Fruit fly (Drosophila melanogaster) whole organism, embryonic: Measurements from ENCODE around the gene CG15199.

Experiments
- Aef1 ChIP-seq: fragments of 200-800 bp; sonication (Bioruptor generic); IDR thresholded peaks from 3 replicates; pipeline ENCODE4 v1.3.6; 2022; ENCODE audit warnings: missing biosample characterization, missing genetic modification characterization
- CG1024 ChIP-seq: fragments of 200-800 bp; sonication (Bioruptor generic); IDR thresholded peaks from 2 replicates; pipeline ENCODE4 v1.3.6; 2022; ENCODE audit warnings: missing biosample characterization, missing genetic modification characterization
- CG10462 ChIP-seq: fragments of 200-800 bp; sonication (Bioruptor generic); optimal IDR thresholded peaks from 2 replicates; lab custom pipeline; 2016; ENCODE audit warnings: missing biosample characterization, missing genetic modification characterization
- CG14710 ChIP-seq: fragments of 200-800 bp; sonication (Bioruptor generic); optimal IDR thresholded peaks from 3 replicates; lab custom pipeline; 2019; ENCODE audit warnings: missing biosample characterization, mild to moderate bottlenecking, missing genetic modification characterization, moderate library complexity
- CG15269 ChIP-seq: fragments of 200-800 bp; sonication (Bioruptor generic); optimal IDR thresholded peaks from 2 replicates; lab custom pipeline; 2018; ENCODE audit warnings: missing biosample characterization, mild to moderate bottlenecking, missing genetic modification characterization, moderate library complexity
- CG1602 ChIP-seq: fragments of 200-800 bp; sonication (Bioruptor generic); optimal IDR thresholded peaks from 3 replicates; lab custom pipeline; 2016; ENCODE audit warnings: missing biosample characterization, missing genetic modification characterization
- CG16779 ChIP-seq: fragments of 200-800 bp; sonication (Bioruptor generic); IDR thresholded peaks from 2 replicates; pipeline ENCODE4 v1.3.6; 2022; ENCODE audit warnings: missing biosample characterization, missing genetic modification characterization
- CG16863 ChIP-seq: fragments of 200-800 bp; sonication (Bioruptor generic); optimal IDR thresholded peaks from 3 replicates; lab custom pipeline; 2016; ENCODE audit warnings: missing biosample characterization, missing genetic modification characterization
- CG17328 ChIP-seq: fragments of 200-800 bp; sonication (Bioruptor generic); IDR thresholded peaks from 2 replicates; pipeline ENCODE4 v1.3.6; 2022; ENCODE audit warnings: missing biosample characterization, missing genetic modification characterization
- CG18262 ChIP-seq: fragments of 200-800 bp; optimal IDR thresholded peaks from 3 replicates; lab custom pipeline; 2019; ENCODE audit warnings: missing biosample characterization, mild to moderate bottlenecking, missing genetic modification characterization, moderate library complexity
- CG30431 ChIP-seq: fragments of 200-800 bp; sonication (Bioruptor generic); optimal IDR thresholded peaks from 2 replicates; lab custom pipeline; 2017; ENCODE audit warnings: missing biosample characterization, missing genetic modification characterization
- CG31441 ChIP-seq: fragments of 200-800 bp; sonication (Bioruptor generic); IDR thresholded peaks from 2 replicates; pipeline ENCODE4 v1.3.6; 2022; ENCODE audit warnings: missing biosample characterization, missing genetic modification characterization
- CG32772 ChIP-seq: fragments of 200-800 bp; sonication (Bioruptor generic); IDR thresholded peaks from 2 replicates; pipeline ENCODE4 v1.3.6; 2022; ENCODE audit warnings: missing biosample characterization, missing genetic modification characterization
- CG3995 ChIP-seq: fragments of 200-800 bp; sonication (Bioruptor generic); optimal IDR thresholded peaks from 3 replicates; lab custom pipeline; 2016; ENCODE audit warnings: missing biosample characterization, missing genetic modification characterization
- CG42726 ChIP-seq: fragments of 200-800 bp; sonication (Bioruptor generic); IDR thresholded peaks from 2 replicates; pipeline ENCODE4 v1.3.6; 2022; ENCODE audit warnings: missing biosample characterization, missing genetic modification characterization; ENCODE audit not compliant: partially characterized antibody
- CG5180 ChIP-seq: fragments of 200-800 bp; sonication (Bioruptor generic); optimal IDR thresholded peaks from 3 replicates; lab custom pipeline; 2017; ENCODE audit warnings: missing biosample characterization, missing genetic modification characterization, mild to moderate bottlenecking, moderate library complexity, missing genetic modification reagents
- CG6854 ChIP-seq: fragments of 200-800 bp; sonication (Bioruptor generic); optimal IDR thresholded peaks from 3 replicates; lab custom pipeline; 2017; ENCODE audit warnings: missing biosample characterization, mild to moderate bottlenecking, missing genetic modification characterization
- CG7372 ChIP-seq: fragments of 200-800 bp; sonication (Bioruptor generic); IDR thresholded peaks from 2 replicates; pipeline ENCODE4 v1.3.6; 2022; ENCODE audit warnings: missing biosample characterization, missing genetic modification characterization
- CG7963 ChIP-seq: fragments of 200-800 bp; sonication (Bioruptor generic); IDR thresholded peaks from 3 replicates; pipeline ENCODE4 v1.3.6; 2022; ENCODE audit warnings: missing biosample characterization, missing genetic modification characterization; ENCODE audit not compliant: partially characterized antibody
- CG8290 ChIP-seq, 3 experiments: fragments of 200-800 bp; sonication (Bioruptor generic); optimal IDR thresholded peaks; 2 replicates each; lab custom pipeline; 2016 to 2019; ENCODE audit warnings: missing biosample characterization in 3 of 3, missing genetic modification characterization in 3 of 3, mild to moderate bottlenecking in 2 of 3, moderate library complexity in 1 of 3
- CG8359 ChIP-seq: fragments of 200-800 bp; sonication (Bioruptor generic); optimal IDR thresholded peaks from 2 replicates; lab custom pipeline; 2017; ENCODE audit warnings: missing biosample characterization, mild to moderate bottlenecking, missing genetic modification characterization, borderline replicate concordance
- CG8924 ChIP-seq: fragments of 200-800 bp; optimal IDR thresholded peaks from 3 replicates; lab custom pipeline; 2019; ENCODE audit warnings: missing biosample characterization, mild to moderate bottlenecking, missing genetic modification characterization, moderate library complexity
- CG8944 ChIP-seq: fragments of 200-800 bp; sonication (Bioruptor generic); optimal IDR thresholded peaks from 3 replicates; lab custom pipeline; 2016; ENCODE audit warnings: missing biosample characterization, missing genetic modification characterization
- CG9817 ChIP-seq: fragments of 200-800 bp; sonication (Bioruptor generic); optimal IDR thresholded peaks from 2 replicates; lab custom pipeline; 2018; ENCODE audit warnings: missing biosample characterization, mild to moderate bottlenecking, missing genetic modification characterization, moderate library complexity
- Dfd ChIP-seq, 2 experiments: fragments of >200 bp; optimal IDR thresholded peaks; 2 replicates each; lab custom pipeline; 2017; ENCODE audit warnings: missing biosample characterization in 2 of 2, missing genetic modification characterization in 2 of 2
- Ets97D ChIP-seq: fragments of 200-800 bp; sonication (Bioruptor generic); optimal IDR thresholded peaks from 3 replicates; lab custom pipeline; 2016; ENCODE audit warnings: missing biosample characterization, missing genetic modification characterization
- Meics ChIP-seq: fragments of 200-800 bp; sonication (Bioruptor generic); optimal IDR thresholded peaks from 2 replicates; lab custom pipeline; 2017; ENCODE audit warnings: missing biosample characterization, mild to moderate bottlenecking, missing genetic modification characterization
- Mrtf ChIP-seq: fragments of 200-800 bp; sonication (Bioruptor generic); IDR thresholded peaks from 3 replicates; pipeline ENCODE4 v1.3.6; 2022; ENCODE audit warnings: missing biosample characterization, missing genetic modification characterization
- Sry-δ ChIP-seq: fragments of 200-800 bp; sonication (Bioruptor generic); optimal IDR thresholded peaks from 2 replicates; lab custom pipeline; 2016; ENCODE audit warnings: missing biosample characterization, missing genetic modification characterization
- Xbp1 ChIP-seq: fragments of 200-800 bp; sonication (Bioruptor generic); optimal IDR thresholded peaks from 3 replicates; lab custom pipeline; 2016; ENCODE audit warnings: missing biosample characterization, mild to moderate bottlenecking, missing genetic modification characterization
- ac ChIP-seq: fragments of 200-800 bp; sonication (Bioruptor generic); optimal IDR thresholded peaks from 3 replicates; lab custom pipeline; 2017; ENCODE audit warnings: missing biosample characterization, mild to moderate bottlenecking, missing genetic modification characterization
- ato ChIP-seq: fragments of 200-800 bp; sonication (Bioruptor generic); IDR thresholded peaks from 2 replicates; pipeline ENCODE4 v1.3.6; 2022; ENCODE audit warnings: missing biosample characterization, missing genetic modification characterization; ENCODE audit not compliant: partially characterized antibody
- chif ChIP-seq, 2 experiments: fragments of 200-800 bp; sonication (Bioruptor generic); optimal IDR thresholded peaks; 3 replicates each; lab custom pipeline; 2016; ENCODE audit warnings: missing biosample characterization in 2 of 2, missing genetic modification characterization in 2 of 2
- chinmo ChIP-seq: fragments of 200-800 bp; sonication (Bioruptor generic); IDR thresholded peaks from 4 replicates; pipeline ENCODE4 v1.3.6; 2022; ENCODE audit warnings: missing biosample characterization, missing genetic modification characterization; ENCODE audit not compliant: partially characterized antibody
- dati ChIP-seq: fragments of 200-800 bp; sonication (Bioruptor generic); IDR thresholded peaks from 2 replicates; pipeline ENCODE4 v1.3.6; 2022; ENCODE audit warnings: missing biosample characterization, missing genetic modification characterization
- ewg ChIP-seq: fragments of 200-800 bp; sonication (Bioruptor generic); optimal IDR thresholded peaks from 3 replicates; lab custom pipeline; 2017; ENCODE audit warnings: mild to moderate bottlenecking, missing biosample characterization, missing genetic modification reagents, missing genetic modification characterization
- fd102C ChIP-seq: fragments of 200-800 bp; sonication (Bioruptor generic); optimal IDR thresholded peaks from 2 replicates; lab custom pipeline; 2018; ENCODE audit warnings: missing biosample characterization, mild to moderate bottlenecking, missing genetic modification characterization, moderate library complexity
- hbn ChIP-seq: fragments of 200-800 bp; sonication (Bioruptor generic); IDR thresholded peaks from 2 replicates; pipeline ENCODE4 v1.3.6; 2022; ENCODE audit warnings: missing biosample characterization, missing genetic modification characterization; ENCODE audit not compliant: partially characterized antibody
- hth ChIP-seq: fragments of >200 bp; optimal IDR thresholded peaks from 2 replicates; lab custom pipeline; 2017; ENCODE audit warnings: inconsistent platforms
- ind ChIP-seq: fragments of 200-800 bp; sonication (Bioruptor generic); optimal IDR thresholded peaks from 3 replicates; lab custom pipeline; 2016; ENCODE audit warnings: missing biosample characterization, missing genetic modification characterization
- klu ChIP-seq: fragments of 200-800 bp; sonication (Bioruptor generic); IDR thresholded peaks from 2 replicates; pipeline ENCODE4 v1.3.6; 2022; ENCODE audit warnings: missing biosample characterization, missing genetic modification characterization
- knrl ChIP-seq: fragments of 200-800 bp; sonication (Bioruptor generic); IDR thresholded peaks from 3 replicates; pipeline ENCODE4 v1.3.6; 2022; ENCODE audit warnings: missing biosample characterization, missing genetic modification characterization; ENCODE audit not compliant: partially characterized antibody
- lbe ChIP-seq: fragments of 200-800 bp; sonication (Bioruptor generic); optimal IDR thresholded peaks from 2 replicates; lab custom pipeline; 2016; ENCODE audit warnings: missing biosample characterization, mild to moderate bottlenecking, missing genetic modification characterization
- lmd ChIP-seq: fragments of 200-800 bp; sonication (Bioruptor generic); IDR thresholded peaks from 2 replicates; pipeline ENCODE4 v1.3.6; 2022; ENCODE audit warnings: missing biosample characterization, missing genetic modification characterization
- phol ChIP-seq: fragments of 200-800 bp; sonication (Bioruptor generic); optimal IDR thresholded peaks from 3 replicates; lab custom pipeline; 2018; ENCODE audit warnings: missing biosample characterization, mild to moderate bottlenecking, missing genetic modification characterization, moderate library complexity
- shn ChIP-seq: fragments of 200-800 bp; sonication (Bioruptor generic); optimal IDR thresholded peaks from 3 replicates; lab custom pipeline; 2016; ENCODE audit warnings: missing biosample characterization, missing genetic modification characterization
- sna ChIP-seq: fragments of 200-800 bp; sonication (Bioruptor generic); IDR thresholded peaks from 2 replicates; pipeline ENCODE4 v1.3.6; 2022; ENCODE audit warnings: missing biosample characterization, missing genetic modification characterization; ENCODE audit not compliant: partially characterized antibody
- tx ChIP-seq: fragments of 200-800 bp; sonication (Bioruptor generic); optimal IDR thresholded peaks from 2 replicates; lab custom pipeline; 2016; ENCODE audit warnings: missing biosample characterization, missing genetic modification characterization
- zen2 ChIP-seq: fragments of 200-800 bp; sonication (Bioruptor generic); IDR thresholded peaks from 3 replicates; pipeline ENCODE4 v1.3.6; 2022; ENCODE audit warnings: missing biosample characterization, missing genetic modification characterization; ENCODE audit not compliant: partially characterized antibody

Gene CG15199

DNA sequence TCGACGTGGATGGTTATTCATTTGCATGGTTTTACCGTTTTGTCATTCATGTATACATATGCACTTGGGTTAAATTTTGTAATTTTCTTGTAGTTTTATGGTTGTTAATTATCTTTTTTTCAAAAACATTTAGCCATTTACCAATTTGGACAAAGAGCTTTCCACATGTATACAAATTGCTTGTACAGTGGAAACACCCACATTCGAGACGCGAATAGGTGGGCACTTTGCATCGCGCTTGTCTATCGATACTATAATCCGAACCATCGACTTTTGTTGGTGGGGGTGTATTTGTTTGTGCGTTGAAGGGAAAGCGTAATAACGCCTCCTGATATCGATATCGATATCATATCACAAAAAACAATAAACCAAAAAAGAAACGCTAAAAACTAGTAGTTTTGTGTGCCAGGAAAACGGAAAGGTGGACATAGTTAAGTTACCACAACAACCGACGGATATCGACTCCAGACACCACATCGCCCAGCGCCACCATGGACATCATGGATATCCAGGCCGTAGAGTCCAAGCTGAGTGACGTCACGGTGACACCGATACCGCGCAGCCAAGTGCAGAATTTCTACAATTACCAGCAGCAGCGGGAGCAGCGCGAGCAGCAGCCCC is 4.0 kb downstream of the CG15199 start, which contains the start of gene CDK2AP1 (continued):
- TF ChIP-seq CG42726 (GFP tag; lab: Robert Waterston, UW) (no peak; the same call in 1 of the 2 replicates), CG3995 (GFP tag; lab: Kevin White, UChicago) (peak; percentile 33), hbn (GFP tag; lab: Robert Waterston, UW) (peak; percentile 56; the same call in 1 of the 2 replicates), CG14710 (tag; lab: Kevin White, UChicago) (peak; percentile 66), CG10462 (GFP tag; lab: Kevin White, UChicago) (no peak), CG9817 (tag; lab: Kevin White, UChicago) (peak; percentile 15), CG8944 (GFP tag; lab: Kevin White, UChicago) (peak; percentile 32), CG7963 (peak; percentile 72), CG16863 (GFP tag; lab: Kevin White, UChicago) (peak; percentile 12), CG1024 (peak; percentile 78), Dfd (GFP tag; optimal IDR thresholded peaks at IDR 0.05; lab: Kevin White, UChicago) (peak in 1 of 2 experiments; percentile 55), CG32772 (GFP tag; lab: Robert Waterston, UW) (no peak), CG5180 (GFP tag; lab: Kevin White, UChicago) (no peak), dati (no peak), CG8359 (GFP tag; lab: Kevin White, UChicago) (no peak), Ets97D (GFP tag; lab: Kevin White, UChicago) (peak; percentile 38), ato (peak; percentile 80), chif (GFP tag; optimal IDR thresholded peaks at IDR 0.05; lab: Kevin White, UChicago) (peak in 1 of 2 experiments; percentile 22), CG6854 (GFP tag; lab: Kevin White, UChicago) (no peak), CG7372 (no peak), ind (GFP tag; lab: Kevin White, UChicago) (peak; percentile 18), CG31441 (no peak), CG18262 (peak; percentile 9), CG16779 (no peak), klu (GFP tag; lab: Robert Waterston, UW) (peak; percentile 40; the same call in 1 of the 2 replicates), CG8290 (GFP tag; optimal IDR thresholded peaks at IDR 0.05; lab: Kevin White, UChicago) (peak; percentile 19), CG8290 (tag; optimal IDR thresholded peaks at IDR 0.05; lab: Kevin White, UChicago) (no peak), fd102C (GFP tag; lab: Kevin White, UChicago) (no peak), Sry-δ (GFP tag; lab: Kevin White, UChicago) (peak; percentile 81), tx (GFP tag; lab: Kevin White, UChicago) (peak; percentile 3), ewg (GFP tag; lab: Kevin White, UChicago) (peak; percentile 10), CG1602 (GFP tag; lab: Kevin White, UChicago) (no peak), CG17328 (peak; percentile 39; the same call in 1 of the 2 replicates), CG8924 (tag; lab: Kevin White, UChicago) (peak; percentile 31), lbe (GFP tag; lab: Kevin White, UChicago) (no peak), CG15269 (tag; lab: Kevin White, UChicago) (peak; percentile 24), Xbp1 (GFP tag; lab: Kevin White, UChicago) (peak; percentile 32), sna (GFP tag; lab: Robert Waterston, UW) (peak; percentile 68; the same call in 1 of the 2 replicates), shn (GFP tag; lab: Kevin White, UChicago) (peak; percentile 43), Meics (GFP tag; lab: Kevin White, UChicago) (peak; percentile 0), lmd (GFP tag; lab: Robert Waterston, UW) (no peak), hth (lab: Kevin White, UChicago) (no peak), ac (no peak), CG30431 (GFP tag; lab: Kevin White, UChicago) (peak; percentile 22), Aef1 (GFP tag; lab: Robert Waterston, UW) (peak; percentile 25; the same call in 1 of the 3 replicates), phol (tag; lab: Kevin White, UChicago) (peak; percentile 37), zen2 (GFP tag; lab: Robert Waterston, UW) (peak; percentile 61), chinmo (peak; percentile 57; the same call in 1 of the 4 replicates), Mrtf (GFP tag; lab: Robert Waterston, UW) (no peak), knrl (GFP tag; lab: Robert Waterston, UW) (peak; percentile 71)
